Fruit fly (Drosophila melanogaster) whole organism, wandering third instar larva: ENCODE data around the gene CG1137.

Experiments
- Abd-B ChIP-seq: fragments of >200 bp; optimal IDR thresholded peaks from 2 replicates; lab custom pipeline; 2017; ENCODE audit warnings: missing biosample characterization, missing genetic modification characterization
- CG32264 ChIP-seq: fragments of 200-800 bp; sonication (Bioruptor generic); optimal IDR thresholded peaks from 2 replicates; lab custom pipeline; 2016; ENCODE audit warnings: missing biosample characterization, missing genetic modification characterization
- CG9705 ChIP-seq: fragments of 200-800 bp; sonication (Bioruptor generic); optimal IDR thresholded peaks from 2 replicates; lab custom pipeline; 2018; ENCODE audit warnings: missing biosample characterization, mild to moderate bottlenecking, missing genetic modification characterization
- CrebA ChIP-seq: fragments of 200-800 bp; sonication (Bioruptor generic); optimal IDR thresholded peaks from 2 replicates; lab custom pipeline; 2016; ENCODE audit warnings: missing biosample characterization, mild to moderate bottlenecking, missing genetic modification characterization, borderline replicate concordance
- Dfd ChIP-seq: fragments of >200 bp; optimal IDR thresholded peaks from 2 replicates; lab custom pipeline; 2017; ENCODE audit warnings: missing biosample characterization, missing genetic modification characterization
- Dif ChIP-seq: fragments of 200-275, 200-300 bp; sonication (Bioruptor generic); optimal IDR thresholded peaks from 2 replicates; lab custom pipeline; 2018; ENCODE audit warnings: missing biosample characterization, missing genetic modification characterization; ENCODE audit not compliant: partially characterized antibody
- GATAd ChIP-seq: sonication (Bioruptor generic); optimal IDR thresholded peaks from 2 replicates; lab custom pipeline; 2016; ENCODE audit warnings: missing biosample characterization, missing genetic modification characterization
- HLH106 ChIP-seq: fragments of 200-800 bp; optimal IDR thresholded peaks from 3 replicates; lab custom pipeline; 2019; ENCODE audit warnings: missing biosample characterization, mild to moderate bottlenecking, missing genetic modification characterization, moderate library complexity
- Hnf4 ChIP-seq: fragments of 200-800 bp; sonication (Bioruptor generic); optimal IDR thresholded peaks from 2 replicates; lab custom pipeline; 2016; ENCODE audit warnings: missing biosample characterization, mild to moderate bottlenecking, missing genetic modification characterization
- Hr78 ChIP-seq: fragments of >200 bp; optimal IDR thresholded peaks from 2 replicates; lab custom pipeline; 2017; ENCODE audit warnings: missing biosample characterization, missing genetic modification characterization
- Hr83 ChIP-seq: fragments of 200-300 bp; sonication (Bioruptor generic); optimal IDR thresholded peaks from 2 replicates; lab custom pipeline; 2016; ENCODE audit warnings: missing biosample characterization, mild to moderate bottlenecking, missing genetic modification characterization, moderate library complexity; ENCODE audit not compliant: poor library complexity, severe bottlenecking
- Jra ChIP-seq: sonication (Bioruptor generic); optimal IDR thresholded peaks from 2 replicates; lab custom pipeline; 2016; ENCODE audit warnings: missing biosample characterization, missing genetic modification characterization
- Mio ChIP-seq: sonication (Bioruptor generic); optimal IDR thresholded peaks from 2 replicates; lab custom pipeline; 2016; ENCODE audit warnings: missing biosample characterization, missing genetic modification characterization
- Myc ChIP-seq: fragments of >200 bp; optimal IDR thresholded peaks from 2 replicates; lab custom pipeline; 2017
- OdsH ChIP-seq: fragments of 200-800 bp; sonication (Bioruptor generic); optimal IDR thresholded peaks from 2 replicates; lab custom pipeline; 2016; ENCODE audit warnings: missing biosample characterization, mild to moderate bottlenecking, missing genetic modification characterization
- Vsx2 ChIP-seq: fragments of 200-300, 225-300 bp; sonication (Bioruptor generic); optimal IDR thresholded peaks from 2 replicates; lab custom pipeline; 2018; ENCODE audit warnings: missing biosample characterization, missing genetic modification characterization; ENCODE audit not compliant: partially characterized antibody
- brk ChIP-seq: fragments of 200-800 bp; sonication (Bioruptor generic); optimal IDR thresholded peaks from 2 replicates; lab custom pipeline; 2016; ENCODE audit warnings: missing biosample characterization, mild to moderate bottlenecking, missing genetic modification characterization
- dl ChIP-seq, 2 experiments: fragments of 175-275, 200-275 bp in 1 of 2; fragments of 200-275 bp in 1 of 2; sonication (Bioruptor generic); optimal IDR thresholded peaks; lab custom pipeline; 2018; ENCODE audit warnings: mild to moderate bottlenecking in 2 of 2, missing biosample characterization in 2 of 2, missing genetic modification characterization in 2 of 2, moderate library complexity in 2 of 2; ENCODE audit not compliant: partially characterized antibody in 2 of 2, insufficient read depth in 1 of 2
- dmrt93B ChIP-seq: fragments of 200-800 bp; sonication (Bioruptor generic); optimal IDR thresholded peaks from 2 replicates; lab custom pipeline; 2018; ENCODE audit warnings: missing biosample characterization, mild to moderate bottlenecking, missing genetic modification characterization
- dsf ChIP-seq: sonication (Bioruptor generic); optimal IDR thresholded peaks from 2 replicates; lab custom pipeline; 2016; ENCODE audit warnings: missing biosample characterization, missing genetic modification characterization, borderline replicate concordance
- ey ChIP-seq: fragments of 200-800 bp; sonication (Bioruptor generic); optimal IDR thresholded peaks from 2 replicates; lab custom pipeline; 2016; ENCODE audit warnings: missing biosample characterization, missing genetic modification characterization
- foxo ChIP-seq, 2 experiments: fragments of 200-800 bp; sonication (Bioruptor generic); optimal IDR thresholded peaks; 2 replicates in 1 of 2; 3 replicates in 1 of 2; lab custom pipeline; 2016 to 2017; ENCODE audit warnings: missing biosample characterization in 2 of 2, missing genetic modification characterization in 2 of 2
- fru ChIP-seq: fragments of 200-800 bp; sonication (Bioruptor generic); optimal IDR thresholded peaks from 3 replicates; lab custom pipeline; 2016; ENCODE audit warnings: missing biosample characterization, mild to moderate bottlenecking, missing genetic modification characterization
- h ChIP-seq: fragments of 200-800 bp; sonication (Bioruptor generic); optimal IDR thresholded peaks from 3 replicates; lab custom pipeline; 2016; ENCODE audit warnings: missing biosample characterization, mild to moderate bottlenecking, missing genetic modification characterization
- jim ChIP-seq: fragments of 175-275, 200-325 bp; sonication (Bioruptor generic); optimal IDR thresholded peaks from 2 replicates; lab custom pipeline; 2016; ENCODE audit warnings: missing biosample characterization, mild to moderate bottlenecking, missing genetic modification characterization
- rgr ChIP-seq: fragments of 200-800 bp; sonication (Bioruptor generic); optimal IDR thresholded peaks from 3 replicates; lab custom pipeline; 2016; ENCODE audit warnings: missing biosample characterization, mild to moderate bottlenecking, missing genetic modification characterization
- tai ChIP-seq: sonication (Bioruptor generic); optimal IDR thresholded peaks from 2 replicates; lab custom pipeline; 2016; ENCODE audit warnings: missing biosample characterization, missing genetic modification characterization
- woc ChIP-seq: sonication (Bioruptor generic); optimal IDR thresholded peaks from 2 replicates; lab custom pipeline; 2016; ENCODE audit warnings: missing biosample characterization, mild to moderate bottlenecking, missing genetic modification characterization

Gene CG1137

DNA sequence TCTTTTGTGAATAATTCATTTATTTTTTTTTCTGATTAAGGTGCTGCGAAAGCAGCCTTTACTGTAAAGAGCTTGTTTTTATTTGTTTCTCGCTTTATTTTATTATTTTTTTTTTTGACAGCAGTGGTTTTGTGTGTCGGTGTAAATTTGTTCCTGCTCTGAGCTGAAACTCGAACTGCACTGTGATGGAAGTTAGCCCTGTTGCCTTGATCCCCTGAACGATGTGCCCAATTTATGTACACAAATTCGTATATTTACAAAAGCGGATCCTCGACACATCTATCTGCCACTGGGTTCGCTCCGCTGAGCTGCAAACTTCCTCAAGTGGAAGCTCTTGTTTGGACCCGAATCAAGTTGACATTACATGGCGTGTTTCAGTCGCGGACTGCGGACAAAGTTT is at the start of gene CG1137:
Gene CG1137, minus strand, starts transcription at position 101 of the 400 bp plus-strand sequence.
- TF ChIP-seq brk: no peak
- TF ChIP-seq CrebA (GFP tag; lab: Kevin White, UChicago): no peak
- TF ChIP-seq CG32264 (GFP tag; lab: Kevin White, UChicago): no peak
- TF ChIP-seq Abd-B (GFP tag; lab: Kevin White, UChicago): no peak
- TF ChIP-seq Hr78 (GFP tag; lab: Kevin White, UChicago): no peak
- no peak for TF ChIP-seq tai (GFP tag; lab: Kevin White, UChicago)
- no peak for TF ChIP-seq h (GFP tag; lab: Kevin White, UChicago)
- no peak for TF ChIP-seq Dif (GFP tag; lab: Kevin White, UChicago)
- TF ChIP-seq dmrt93B (GFP tag; lab: Kevin White, UChicago): no peak
- no peak for TF ChIP-seq woc (GFP tag; lab: Kevin White, UChicago)
- TF ChIP-seq CG9705 (GFP tag; lab: Kevin White, UChicago): no peak
- no peak for TF ChIP-seq fru

DNA sequence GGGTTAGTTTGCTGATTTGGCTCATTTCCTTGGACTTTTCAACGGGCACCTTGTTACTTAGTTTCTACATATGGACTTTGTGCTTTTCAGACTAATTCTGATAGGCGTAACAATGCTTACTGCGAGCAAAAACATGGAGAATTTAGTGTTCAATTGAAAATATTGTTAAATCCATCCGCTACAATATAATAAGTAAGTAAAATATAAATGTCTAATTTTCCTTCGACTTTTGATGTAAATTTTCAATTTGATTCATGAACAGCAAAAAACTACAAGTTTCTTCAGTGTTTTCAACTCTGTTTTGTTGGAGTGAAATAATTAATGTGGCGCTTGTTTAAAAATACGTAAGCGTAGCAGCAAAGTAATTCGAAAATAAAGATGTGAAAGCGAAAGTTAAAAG is 48.7 kb upstream of the CG1137 start, which contains the start of gene glob2:
Gene glob2, minus strand, starts transcription at position 101 of the 400 bp plus-strand sequence.
- TF ChIP-seq Mio (no peak), Hnf4 (no peak), Hr83 (GFP tag; lab: Kevin White, UChicago) (no peak), OdsH (GFP tag; lab: Kevin White, UChicago) (no peak), dmrt93B (GFP tag; lab: Kevin White, UChicago) (no peak), CG9705 (GFP tag; lab: Kevin White, UChicago) (no peak)

DNA sequence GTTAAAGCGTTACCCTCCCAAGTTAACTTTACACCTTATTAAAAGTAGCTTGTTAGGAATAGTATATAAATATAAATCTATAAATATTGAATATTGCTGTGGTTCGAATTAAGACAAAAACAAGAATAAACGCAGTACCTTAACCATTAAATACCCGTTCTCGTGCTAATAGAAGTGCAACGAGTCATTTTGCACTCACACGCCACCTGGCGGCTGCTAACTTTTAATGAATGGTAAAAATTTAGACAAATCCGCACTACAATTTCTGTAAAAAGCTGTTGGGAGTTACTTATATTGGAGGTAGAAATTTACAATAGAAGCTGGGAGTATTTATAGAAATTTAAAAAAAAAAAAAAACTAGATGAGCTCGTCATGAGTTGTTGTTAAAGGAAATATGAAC is 45.0 kb upstream of the CG1137 start:
- TF ChIP-seq foxo (GFP tag; optimal IDR thresholded peaks at IDR 0.05; lab: Kevin White, UChicago) (no peak), fru (no peak), CG32264 (GFP tag; lab: Kevin White, UChicago) (no peak), CG9705 (GFP tag; lab: Kevin White, UChicago) (no peak), HLH106 (no peak), rgr (GFP tag; lab: Kevin White, UChicago) (no peak), Hr78 (GFP tag; lab: Kevin White, UChicago) (no peak), CrebA (GFP tag; lab: Kevin White, UChicago) (no peak), ey (GFP tag; lab: Kevin White, UChicago) (no peak), Myc (lab: Kevin White, UChicago) (no peak), Hnf4 (no peak), dsf (no peak), brk (no peak), OdsH (GFP tag; lab: Kevin White, UChicago) (no peak), GATAd (GFP tag; lab: Kevin White, UChicago) (no peak), Jra (GFP tag; lab: Kevin White, UChicago) (no peak), Abd-B (GFP tag; lab: Kevin White, UChicago) (no peak), dl (GFP tag; optimal IDR thresholded peaks at IDR 0.05; lab: Kevin White, UChicago; ENCODE audit: insufficient read depth in 1 of 2, partially characterized antibody in 2 of 2) (no peak)

DNA sequence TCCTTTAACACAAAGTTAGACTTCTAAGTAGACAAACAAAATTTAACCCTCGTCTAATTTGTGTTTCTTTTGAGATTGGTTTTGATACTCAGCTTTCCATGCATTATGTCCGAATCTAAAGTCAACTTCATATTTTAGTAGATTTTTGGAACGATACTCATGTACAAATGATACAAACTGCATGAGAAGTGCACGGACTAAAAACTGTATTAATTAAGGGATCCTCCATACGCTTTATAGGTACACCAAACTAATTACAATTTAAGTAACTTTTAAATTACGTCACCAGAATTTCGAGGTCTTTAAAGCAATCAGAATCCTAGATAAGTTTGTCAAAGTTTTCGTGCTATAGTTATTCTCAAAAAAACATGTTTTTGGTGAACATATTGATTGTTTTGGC is 40.8 kb upstream of the CG1137 start, which contains the start of gene CG31482:
Gene CG31482, plus strand, starts transcription at position 301 of the 400 bp plus-strand sequence.
- no peak for TF ChIP-seq dl (GFP tag; optimal IDR thresholded peaks at IDR 0.05; lab: Kevin White, UChicago; ENCODE audit: insufficient read depth in 1 of 2, partially characterized antibody in 2 of 2)
- TF ChIP-seq Dfd (GFP tag; lab: Kevin White, UChicago): no peak

DNA sequence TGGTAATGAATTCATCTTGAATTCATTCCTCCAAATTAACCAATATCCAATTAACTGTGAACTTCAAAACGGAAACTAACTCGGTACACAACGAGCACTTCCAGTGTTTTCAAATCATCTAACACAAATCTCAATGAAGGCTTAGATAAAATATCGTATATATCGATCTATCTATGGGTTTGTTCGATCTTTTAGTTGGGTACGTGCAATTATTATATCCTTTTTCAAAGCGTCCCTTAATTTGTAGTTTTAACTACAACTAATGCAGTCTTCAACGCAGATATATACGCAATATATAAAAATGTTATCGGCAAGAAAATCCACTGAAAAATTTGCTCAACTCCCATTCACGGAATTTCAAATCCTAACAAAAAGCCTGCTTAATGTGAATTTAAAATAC is 37.8 kb upstream of the CG1137 start, which contains the start of gene CG1138:
Gene CG1138, minus strand, starts transcription at position 101 of the 400 bp plus-strand sequence.
- no peak for TF ChIP-seq Hr83 (GFP tag; lab: Kevin White, UChicago)
- TF ChIP-seq h (GFP tag; lab: Kevin White, UChicago): no peak
- TF ChIP-seq Vsx2 (GFP tag; lab: Kevin White, UChicago): no peak
- TF ChIP-seq brk: no peak
- no peak for TF ChIP-seq jim
- no peak for TF ChIP-seq dl (GFP tag; optimal IDR thresholded peaks at IDR 0.05; lab: Kevin White, UChicago; ENCODE audit: insufficient read depth in 1 of 2, partially characterized antibody in 2 of 2)
